Fruit fly (Drosophila melanogaster): ENCODE results near the gene tant.

tant gene

dm6 chr3L:6094697-6095096, 39.8 kb downstream of the tant start, which contains the start of the genes CG10467 and loj (continued):
- peak; percentile 98 for TF ChIP-seq CG14441 (GFP tag; IDR thresholded peaks at IDR 0.05)
- peak; percentile 97 for TF ChIP-seq CG10366 (GFP tag; IDR thresholded peaks at IDR 0.05)
- peak; percentile 56 for TF ChIP-seq crc (GFP tag; optimal IDR thresholded peaks at IDR 0.05)
- no peak for TF ChIP-seq ftz-f1 (GFP tag; optimal IDR thresholded peaks at IDR 0.05)
- peak; percentile 97 for TF ChIP-seq az2 (GFP tag; optimal IDR thresholded peaks at IDR 0.05)
- peak; percentile 51 for TF ChIP-seq CG1603 (tag; optimal IDR thresholded peaks at IDR 0.05)
- TF ChIP-seq p53 (GFP tag; optimal IDR thresholded peaks at IDR 0.05), result no peak
- peak; percentile 96 for TF ChIP-seq CG7839 (tag; optimal IDR thresholded peaks at IDR 0.05)
- TF ChIP-seq onecut (GFP tag; IDR thresholded peaks at IDR 0.05), result peak; percentile 82
- peak; percentile 55; the same call in 1 of the 3 replicates for TF ChIP-seq CG6791 (GFP tag; IDR thresholded peaks at IDR 0.05; ENCODE audit: partially characterized antibody)
- peak; percentile 50; the same call in 2 of the 3 replicates for TF ChIP-seq Doc3 (GFP tag; IDR thresholded peaks at IDR 0.05; ENCODE audit: partially characterized antibody)
- peak; percentile 95 for TF ChIP-seq CG2120 (GFP tag; optimal IDR thresholded peaks at IDR 0.05)
- peak; percentile 84 for TF ChIP-seq CG15514 (GFP tag; optimal IDR thresholded peaks at IDR 0.05)
- TF ChIP-seq Scr (GFP tag; IDR thresholded peaks at IDR 0.05; ENCODE audit: partially characterized antibody), result peak; percentile 84
- peak; percentile 86 for TF ChIP-seq HLH54F (GFP tag; optimal IDR thresholded peaks at IDR 0.05)
- TF ChIP-seq CG12942 (GFP tag; optimal IDR thresholded peaks at IDR 0.05), result peak; percentile 98
- peak; percentile 86 for TF ChIP-seq CG13296 (GFP tag; optimal IDR thresholded peaks at IDR 0.05)
- TF ChIP-seq grau (tag; optimal IDR thresholded peaks at IDR 0.05), result peak; percentile 95
- peak; percentile 92 for TF ChIP-seq CG18764 (GFP tag; optimal IDR thresholded peaks at IDR 0.05)
- TF ChIP-seq Ssrp (tag; optimal IDR thresholded peaks at IDR 0.05), result peak; percentile 98
- peak; percentile 49 for TF ChIP-seq HmgD (GFP tag; optimal IDR thresholded peaks at IDR 0.05)
- TF ChIP-seq HmgZ (tag; optimal IDR thresholded peaks at IDR 0.05), result peak; percentile 94
- TF ChIP-seq slp2 (GFP tag; optimal IDR thresholded peaks at IDR 0.05), result peak; percentile 72
- peak; percentile 98 for TF ChIP-seq CG6272 (GFP tag; IDR thresholded peaks at IDR 0.05)
- TF ChIP-seq CG18619 (GFP tag; optimal IDR thresholded peaks at IDR 0.05), result peak; percentile 93
- TF ChIP-seq Hsf (GFP tag; optimal IDR thresholded peaks at IDR 0.05), result peak; percentile 94
- peak; percentile 65 for TF ChIP-seq CG1792 (GFP tag; optimal IDR thresholded peaks at IDR 0.05)
- TF ChIP-seq odd (GFP tag; optimal IDR thresholded peaks at IDR 0.05), result peak; percentile 76
- TF ChIP-seq sens-2 (GFP tag; IDR thresholded peaks at IDR 0.05), result peak; percentile 87
- peak; percentile 97 for TF ChIP-seq Chrac-16 (GFP tag; optimal IDR thresholded peaks at IDR 0.05)
- peak; percentile 36 for TF ChIP-seq fd64A (GFP tag; optimal IDR thresholded peaks at IDR 0.05)
- no peak for TF ChIP-seq Hr78 (GFP tag; optimal IDR thresholded peaks at IDR 0.05)
- TF ChIP-seq Atf-2 (GFP tag; optimal IDR thresholded peaks at IDR 0.05), result peak; percentile 60
- peak; percentile 96 for TF ChIP-seq CG17829 (tag; optimal IDR thresholded peaks at IDR 0.05)
- peak; percentile 34 for TF ChIP-seq repo (GFP tag; optimal IDR thresholded peaks at IDR 0.05)
- TF ChIP-seq Asciz (GFP tag; optimal IDR thresholded peaks at IDR 0.05), result peak; percentile 87
- TF ChIP-seq bigmax (GFP tag; optimal IDR thresholded peaks at IDR 0.05), result no peak
- TF ChIP-seq CG12155 (GFP tag; optimal IDR thresholded peaks at IDR 0.05), result peak; percentile 96
- peak; percentile 69 for TF ChIP-seq CG10431 (GFP tag; optimal IDR thresholded peaks at IDR 0.05)
- peak; percentile 67 for TF ChIP-seq CG5180 (GFP tag; optimal IDR thresholded peaks at IDR 0.05)
- peak; percentile 99 for TF ChIP-seq Ptx1 (GFP tag; IDR thresholded peaks at IDR 0.05)
- no peak for TF ChIP-seq sc (optimal IDR thresholded peaks at IDR 0.05)
- TF ChIP-seq sc (GFP tag; optimal IDR thresholded peaks at IDR 0.05), result peak; percentile 85
- TF ChIP-seq CG10565 (GFP tag; optimal IDR thresholded peaks at IDR 0.05), result peak; percentile 50
- peak; percentile 96 for TF ChIP-seq CG17359 (tag; optimal IDR thresholded peaks at IDR 0.05)
- TF ChIP-seq Mes4 (GFP tag; optimal IDR thresholded peaks at IDR 0.05), result peak; percentile 28
- TF ChIP-seq CG11247 (GFP tag; IDR thresholded peaks at IDR 0.05), result peak; percentile 97
- TF ChIP-seq tio (GFP tag; optimal IDR thresholded peaks at IDR 0.05), result peak; percentile 96
- peak; percentile 92 for TF ChIP-seq jigr1 (GFP tag; IDR thresholded peaks at IDR 0.05)
- peak; percentile 98 for TF ChIP-seq CG1602 (GFP tag; optimal IDR thresholded peaks at IDR 0.05)
- TF ChIP-seq nerfin-2 (GFP tag; IDR thresholded peaks at IDR 0.05; ENCODE audit: partially characterized antibody), result 0 out of 2 replicates have a peak, but pooled peaks have one; percentile 15

Data from whole organism, embryonic.